Worm (Caenorhabditis elegans) whole organism, young adult: ENCODE data around the gene manf-1.
"Not testable (repeated sequence)": the region's sequence is repeated elsewhere in the genome, so short reads cannot be mapped to it uniquely, and the experiment has no call there.

Source experiments
- B0019.2 ChIP-seq: fragments of 200-800 bp; sonication (Bioruptor generic); conservative IDR thresholded peaks from 2 replicates; pipeline ENCODE4 v1.3.6; 2022; ENCODE audit warnings: missing genetic modification reagents, missing genetic modification characterization, missing compliant biosample characterization
- B0336.3 ChIP-seq: fragments of 200-800 bp; sonication (Bioruptor generic); IDR thresholded peaks from 2 replicates; pipeline ENCODE4 v1.3.6; 2022; ENCODE audit warnings: missing genetic modification characterization, missing compliant biosample characterization
- C17E4.6 ChIP-seq: fragments of 200-800 bp; sonication (Bioruptor generic); IDR thresholded peaks from 2 replicates; pipeline ENCODE4 v1.3.6; 2022; ENCODE audit warnings: missing genetic modification reagents, missing genetic modification characterization, missing compliant biosample characterization
- D2030.7 ChIP-seq: fragments of 200-800 bp; sonication (Bioruptor generic); IDR thresholded peaks from 2 replicates; pipeline ENCODE4 v1.3.6; 2022; ENCODE audit warnings: missing genetic modification reagents, missing genetic modification characterization, missing compliant biosample characterization
- F10E7.11 ChIP-seq: sonication (generic microtip); optimal IDR thresholded peaks from 2 replicates; lab custom pipeline; 2017; ENCODE audit warnings: mild to moderate bottlenecking, missing genetic modification characterization, moderate library complexity, missing compliant biosample characterization
- F22D6.2 ChIP-seq: sonication (generic microtip); optimal IDR thresholded peaks from 2 replicates; lab custom pipeline; 2016; ENCODE audit warnings: mild to moderate bottlenecking, missing genetic modification characterization, missing compliant biosample characterization
- F23B12.7 ChIP-seq: sonication (generic microtip); optimal IDR thresholded peaks from 2 replicates; lab custom pipeline; 2017; ENCODE audit warnings: missing genetic modification characterization, mild to moderate bottlenecking, missing compliant biosample characterization, antibody characterized with exemption, moderate library complexity; ENCODE audit not compliant: insufficient read depth
- F33H1.4 ChIP-seq: fragments of 200-800 bp; sonication (Bioruptor generic); IDR thresholded peaks from 2 replicates; pipeline ENCODE4 v1.3.6; 2022; ENCODE audit warnings: missing genetic modification reagents, missing genetic modification characterization, missing compliant biosample characterization
- F37B4.10 ChIP-seq: fragments of 200-800 bp; sonication (Bioruptor generic); IDR thresholded peaks from 2 replicates; pipeline ENCODE4 v1.3.6; 2022; ENCODE audit warnings: missing genetic modification characterization, missing compliant biosample characterization
- F39B2.1 ChIP-seq: fragments of 200-800 bp; sonication (Bioruptor generic); IDR thresholded peaks from 2 replicates; pipeline ENCODE4 v1.3.6; 2022; ENCODE audit warnings: missing genetic modification reagents, missing genetic modification characterization, missing compliant biosample characterization
- F55B11.4 ChIP-seq: sonication (generic microtip); optimal IDR thresholded peaks from 2 replicates; lab custom pipeline; 2016; ENCODE audit warnings: missing compliant biosample characterization, missing genetic modification characterization, borderline replicate concordance; ENCODE audit not compliant: insufficient read depth
- T07F8.4 ChIP-seq: sonication (generic microtip); optimal IDR thresholded peaks from 2 replicates; lab custom pipeline; 2016; ENCODE audit warnings: mild to moderate bottlenecking, missing genetic modification characterization, moderate library complexity, missing compliant biosample characterization
- Y56A3A.18 ChIP-seq: fragments of 200-800 bp; sonication (Bioruptor generic); IDR thresholded peaks from 2 replicates; pipeline ENCODE4 v1.3.6; 2022; ENCODE audit warnings: missing genetic modification reagents, missing genetic modification characterization, missing compliant biosample characterization
- Y95B8A.8 ChIP-seq: fragments of 200-800 bp; sonication (Bioruptor generic); IDR thresholded peaks from 2 replicates; pipeline ENCODE4 v1.3.6; 2022; ENCODE audit warnings: missing genetic modification reagents, missing genetic modification characterization, missing compliant biosample characterization
- akir-1 ChIP-seq: fragments of 200-800 bp; sonication (Bioruptor generic); optimal IDR thresholded peaks from 2 replicates; lab custom pipeline; 2018; ENCODE audit warnings: mild to moderate bottlenecking, missing genetic modification characterization, moderate library complexity, missing compliant biosample characterization
- attf-3 ChIP-seq: fragments of 200-800 bp; sonication (Bioruptor generic); conservative IDR thresholded peaks from 2 replicates; pipeline ENCODE4 v1.3.6; 2022; ENCODE audit warnings: missing genetic modification reagents, missing genetic modification characterization, missing compliant biosample characterization
- attf-5 ChIP-seq: fragments of 200-800 bp; sonication (Bioruptor generic); optimal IDR thresholded peaks from 2 replicates; lab custom pipeline; 2018; ENCODE audit warnings: mild to moderate bottlenecking, missing genetic modification characterization, missing compliant biosample characterization
- bed-2 ChIP-seq: fragments of 200-800 bp; sonication (Bioruptor generic); IDR thresholded peaks from 2 replicates; pipeline ENCODE4 v1.3.6; 2022; ENCODE audit warnings: missing genetic modification reagents, missing genetic modification characterization, missing compliant biosample characterization
- cebp-2 ChIP-seq: fragments of 200-800 bp; sonication (Bioruptor generic); IDR thresholded peaks from 2 replicates; pipeline ENCODE4 v1.3.6; 2022; ENCODE audit warnings: missing genetic modification characterization, missing compliant biosample characterization
- ceh-91 ChIP-seq: fragments of 200-800 bp; sonication (Bioruptor generic); IDR thresholded peaks from 2 replicates; pipeline ENCODE4 v1.3.6; 2022; ENCODE audit warnings: missing genetic modification reagents, missing genetic modification characterization, missing compliant biosample characterization
- chd-7 ChIP-seq: sonication (generic microtip); optimal IDR thresholded peaks from 2 replicates; lab custom pipeline; 2016; ENCODE audit warnings: mild to moderate bottlenecking, missing genetic modification characterization, moderate library complexity, missing compliant biosample characterization
- dpl-1 ChIP-seq: fragments of 150-350 bp; optimal IDR thresholded peaks from 2 replicates; lab custom pipeline; 2014; ENCODE audit warnings: missing biosample characterization, missing genetic modification reagents, missing genetic modification characterization
- efl-1 ChIP-seq: fragments of 150-350 bp; optimal IDR thresholded peaks from 2 replicates; lab custom pipeline; 2014; ENCODE audit warnings: missing biosample characterization, missing genetic modification reagents, missing genetic modification characterization
- egl-18 ChIP-seq: fragments of 200-800 bp; sonication (Bioruptor generic); IDR thresholded peaks from 2 replicates; pipeline ENCODE4 v1.3.6; 2022; ENCODE audit warnings: missing genetic modification reagents, missing genetic modification characterization, missing compliant biosample characterization
- ekl-4 ChIP-seq: fragments of 200-800 bp; sonication (Bioruptor generic); IDR thresholded peaks from 2 replicates; pipeline ENCODE4 v1.3.6; 2022; ENCODE audit warnings: missing genetic modification reagents, missing genetic modification characterization, missing compliant biosample characterization
- ets-4 ChIP-seq: fragments of 200-800 bp; sonication (Bioruptor generic); optimal IDR thresholded peaks from 2 replicates; lab custom pipeline; 2018; ENCODE audit warnings: mild to moderate bottlenecking, missing genetic modification characterization, missing compliant biosample characterization
- hsf-1 ChIP-seq: fragments of 200-800 bp; sonication (Bioruptor generic); IDR thresholded peaks from 2 replicates; pipeline ENCODE4 v1.3.6; 2022; ENCODE audit warnings: missing genetic modification reagents, missing genetic modification characterization, missing compliant biosample characterization
- lin-35 ChIP-seq, 3 experiments: fragments of 150-350 bp in 2 of 3; sonication (generic microtip) in 1 of 3; optimal IDR thresholded peaks; 2 replicates each; lab custom pipeline; 2014 to 2018; ENCODE audit warnings: missing biosample characterization in 3 of 3, missing genetic modification characterization in 3 of 3, missing genetic modification reagents in 3 of 3
- lin-40 ChIP-seq: sonication (generic microtip); optimal IDR thresholded peaks from 2 replicates; lab custom pipeline; 2016; ENCODE audit warnings: missing genetic modification characterization, mild to moderate bottlenecking, missing compliant biosample characterization, missing genotype, missing genetic modification reagents
- lsl-1 ChIP-seq: fragments of 200-800 bp; sonication (Bioruptor generic); optimal IDR thresholded peaks from 2 replicates; lab custom pipeline; 2018; ENCODE audit warnings: mild to moderate bottlenecking, missing genetic modification characterization, moderate library complexity, missing compliant biosample characterization
- madf-6 ChIP-seq: fragments of 200-800 bp; sonication (Bioruptor generic); IDR thresholded peaks from 2 replicates; pipeline ENCODE4 v1.3.6; 2022; ENCODE audit warnings: missing genetic modification reagents, missing genetic modification characterization, missing compliant biosample characterization
- madf-8 ChIP-seq: fragments of 200-800 bp; sonication (Bioruptor generic); conservative IDR thresholded peaks from 2 replicates; pipeline ENCODE4 v1.3.6; 2022; ENCODE audit warnings: missing genetic modification reagents, missing genetic modification characterization, missing compliant biosample characterization
- mcd-1 ChIP-seq: fragments of 200-800 bp; sonication (Bioruptor generic); IDR thresholded peaks from 2 replicates; pipeline ENCODE4 v1.3.6; 2022; ENCODE audit warnings: missing genetic modification reagents, missing genetic modification characterization, missing compliant biosample characterization
- nfya-2 ChIP-seq: fragments of 200-800 bp; sonication (Bioruptor generic); IDR thresholded peaks from 2 replicates; pipeline ENCODE4 v1.3.6; 2022; ENCODE audit warnings: missing genetic modification reagents, missing genetic modification characterization, missing compliant biosample characterization
- nfyb-1 ChIP-seq: fragments of 200-800 bp; sonication (Bioruptor generic); IDR thresholded peaks from 2 replicates; pipeline ENCODE4 v1.3.6; 2022; ENCODE audit warnings: missing genetic modification reagents, missing genetic modification characterization, missing compliant biosample characterization
- nhr-80 ChIP-seq: sonication (generic microtip); optimal IDR thresholded peaks from 2 replicates; lab custom pipeline; 2016; ENCODE audit warnings: missing genetic modification characterization, missing compliant biosample characterization
- rec-8 ChIP-seq, 2 experiments: sonication (generic microtip); optimal IDR thresholded peaks; 2 replicates each; lab custom pipeline; 2016; ENCODE audit warnings: mild to moderate bottlenecking in 2 of 2, missing genetic modification characterization in 2 of 2, missing genetic modification reagents in 2 of 2, missing genotype in 2 of 2, missing biosample characterization in 1 of 2, missing compliant biosample characterization in 1 of 2, moderate library complexity in 1 of 2
- snpc-4 ChIP-seq, 5 experiments: fragments of 150-350 bp in 1 of 5; sonication (generic microtip) in 4 of 5; optimal IDR thresholded peaks; 2 replicates each; lab custom pipeline; 2014 to 2018; ENCODE audit warnings: missing genetic modification characterization in 5 of 5, missing biosample characterization in 3 of 5, antibody characterized with exemption in 2 of 5, mild to moderate bottlenecking in 2 of 5, missing compliant biosample characterization in 2 of 5, missing genotype in 2 of 5, moderate library complexity in 2 of 5, missing genetic modification reagents in 1 of 5
- tbp1 ChIP-seq: fragments of 200-800 bp; sonication (Bioruptor generic); optimal IDR thresholded peaks from 2 replicates; lab custom pipeline; 2018; ENCODE audit warnings: mild to moderate bottlenecking, missing genetic modification characterization, missing compliant biosample characterization
- unc-62 ChIP-seq: fragments of 150-350 bp; optimal IDR thresholded peaks from 2 replicates; lab custom pipeline; 2014; ENCODE audit warnings: missing biosample characterization, missing genetic modification reagents, missing genetic modification characterization
- xnd-1 ChIP-seq: sonication (generic microtip); optimal IDR thresholded peaks from 2 replicates; lab custom pipeline; 2016; ENCODE audit warnings: missing genotype, missing genetic modification reagents, missing genetic modification characterization, missing compliant biosample characterization
- ztf-18 ChIP-seq: sonication (generic microtip); optimal IDR thresholded peaks from 2 replicates; lab custom pipeline; 2016; ENCODE audit warnings: missing genotype, mild to moderate bottlenecking, missing genetic modification characterization, missing compliant biosample characterization
- ztf-28 ChIP-seq: fragments of 200-800 bp; sonication (Bioruptor generic); IDR thresholded peaks from 2 replicates; pipeline ENCODE4 v1.3.6; 2022; ENCODE audit warnings: missing genetic modification reagents, missing genetic modification characterization, missing compliant biosample characterization
- ztf-6 ChIP-seq: fragments of 200-800 bp; sonication (Bioruptor generic); IDR thresholded peaks from 2 replicates; pipeline ENCODE4 v1.3.6; 2022; ENCODE audit warnings: missing genetic modification reagents, missing genetic modification characterization, missing compliant biosample characterization

Gene manf-1

DNA sequence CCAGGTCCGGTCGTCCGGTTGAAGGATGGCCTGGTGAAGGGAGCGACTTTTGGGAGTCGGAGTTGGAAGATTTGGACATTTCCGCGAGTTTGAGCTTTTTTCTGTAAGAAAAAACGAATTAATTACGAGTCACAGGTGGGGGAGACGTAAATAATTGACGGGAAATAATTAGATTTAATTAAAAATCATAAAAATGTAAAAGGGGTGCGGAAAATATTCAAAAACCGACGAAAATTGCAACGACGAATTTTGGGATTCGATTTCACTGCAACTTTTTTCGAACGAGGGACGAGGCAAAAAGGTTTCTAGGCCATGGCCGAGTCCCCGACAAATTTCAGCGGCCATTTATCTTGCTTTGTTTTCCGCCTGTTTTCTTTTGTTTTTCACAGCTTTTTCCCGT is 33.6 kb downstream of the manf-1 start, which contains the start of gene Y54G2A.19:
Y54G2A.19 (minus strand) TSS at position 101 of the 400 bp plus-strand sequence.
- not testable (repeated sequence) for TF ChIP-seq egl-18 (GFP tag; lab: Robert Waterston, UW); ets-4 (GFP tag; lab: Kevin White, UChicago); cebp-2 (GFP tag; lab: Robert Waterston, UW)

ce11 chrIV:2893486-2893842 is 34.8 kb downstream of the manf-1 start:
- TF ChIP-seq lin-40 (tag; lab: Kevin White, UChicago) (no peak), F23B12.7 (tag; lab: Kevin White, UChicago) (no peak), F33H1.4 (GFP tag; lab: Robert Waterston, UW) (peak; percentile 84), B0336.3 (GFP tag; lab: Robert Waterston, UW) (no peak), nfya-2 (GFP tag; lab: Robert Waterston, UW) (no peak), lin-35 (GFP tag; optimal IDR thresholded peaks at IDR 0.05; lab: Kevin White, UChicago) (no peak), F39B2.1 (no peak), tbp1 (no peak), lsl-1 (peak; percentile 91), mcd-1 (GFP tag; lab: Robert Waterston, UW) (no peak), B0019.2 (GFP tag; lab: Robert Waterston, UW) (no peak), F55B11.4 (tag; lab: Kevin White, UChicago) (no peak), ceh-91 (GFP tag; lab: Robert Waterston, UW) (0 out of 2 replicates have a peak, but pooled peaks have one; percentile 27), dpl-1 (GFP tag; lab: Kevin White, UChicago) (no peak), madf-8 (GFP tag; lab: Robert Waterston, UW) (peak; percentile 26; the same call in 1 of the 2 replicates), madf-6 (peak; percentile 75), ztf-28 (GFP tag; lab: Robert Waterston, UW) (no peak), akir-1 (no peak), T07F8.4 (tag; lab: Kevin White, UChicago) (no peak), ekl-4 (GFP tag; lab: Robert Waterston, UW) (no peak), F10E7.11 (tag; lab: Kevin White, UChicago) (no peak), rec-8 (tag; optimal IDR thresholded peaks at IDR 0.05; lab: Kevin White, UChicago) (no peak), D2030.7 (GFP tag; lab: Robert Waterston, UW) (peak; percentile 62), attf-5 (GFP tag; lab: Kevin White, UChicago) (no peak), chd-7 (tag; lab: Kevin White, UChicago) (no peak), snpc-4 (GFP tag; optimal IDR thresholded peaks at IDR 0.05; lab: Kevin White, UChicago) (no peak), snpc-4 (tag; optimal IDR thresholded peaks at IDR 0.05; lab: Kevin White, UChicago) (no peak), Y56A3A.18 (GFP tag; lab: Robert Waterston, UW) (no peak), ztf-6 (GFP tag; lab: Robert Waterston, UW) (no peak), C17E4.6 (GFP tag; lab: Robert Waterston, UW) (no peak), Y95B8A.8 (GFP tag; lab: Robert Waterston, UW) (no peak), bed-2 (GFP tag; lab: Robert Waterston, UW) (no peak), F37B4.10 (no peak), nfyb-1 (GFP tag; lab: Robert Waterston, UW) (no peak), unc-62 (no peak), F22D6.2 (tag; lab: Kevin White, UChicago) (no peak), hsf-1 (GFP tag; lab: Robert Waterston, UW) (no peak), efl-1 (GFP tag; lab: Kevin White, UChicago) (peak; percentile 18), ztf-18 (tag; lab: Kevin White, UChicago) (no peak), nhr-80 (tag; lab: Kevin White, UChicago) (no peak), attf-3 (GFP tag; lab: Robert Waterston, UW) (no peak), xnd-1 (tag; lab: Kevin White, UChicago) (peak; percentile 3)
